Fruit fly (Drosophila melanogaster): Measurements from ENCODE around the gene CG15362.

Gene CG15362

dm6 chr2L:2015204-2015603 lies 34.2 kb downstream of the CG15362 start:
- TF ChIP-seq CG12768 (GFP tag; optimal IDR thresholded peaks at IDR 0.05) (no peak), pad (GFP tag; optimal IDR thresholded peaks at IDR 0.05) (no peak), cic (GFP tag; optimal IDR thresholded peaks at IDR 0.05) (no peak), CG33017 (tag; optimal IDR thresholded peaks at IDR 0.05) (no peak), CG11617 (GFP tag; optimal IDR thresholded peaks at IDR 0.05) (no peak)

dm6 chr2L:2022823-2023222 lies 41.8 kb downstream of the CG15362 start:
- TF ChIP-seq CG1620 (GFP tag; optimal IDR thresholded peaks at IDR 0.05) (no peak), CG14711 (tag; optimal IDR thresholded peaks at IDR 0.05) (no peak), CG12768 (GFP tag; optimal IDR thresholded peaks at IDR 0.05) (no peak), cic (GFP tag; optimal IDR thresholded peaks at IDR 0.05) (no peak), CG5204 (GFP tag; optimal IDR thresholded peaks at IDR 0.05) (no peak), toe (GFP tag; optimal IDR thresholded peaks at IDR 0.05) (no peak)

dm6 chr2L:2031522-2031921 lies 50.5 kb downstream of the CG15362 start:
- TF ChIP-seq Hr96 (GFP tag; optimal IDR thresholded peaks at IDR 0.05) = no peak

Data from whole organism, adult.